Worm (Caenorhabditis elegans): Measurements from ENCODE around the gene F28C10.1.

DNA sequence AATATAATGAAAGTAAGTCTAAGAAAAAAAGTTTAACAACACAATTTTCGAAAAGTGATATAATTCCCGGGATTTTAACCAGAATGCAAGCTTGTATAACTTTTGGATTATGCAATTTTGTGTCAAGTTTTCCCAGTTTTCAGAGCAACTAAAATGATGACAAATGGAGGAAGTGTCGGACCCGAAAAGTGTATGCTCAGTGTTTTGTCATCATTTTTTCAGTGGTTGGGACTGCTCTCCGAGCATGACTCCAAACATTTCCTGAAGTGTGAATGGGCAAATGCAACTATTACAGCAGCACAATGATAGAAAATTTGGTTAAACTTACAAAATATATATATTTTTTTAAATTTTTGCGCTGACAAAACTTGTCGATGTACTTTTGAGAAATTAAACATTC is 48.1 kb downstream of the F28C10.1 start:
- no peak for TF ChIP-seq ama-1 (optimal IDR thresholded peaks at IDR 0.05)
- no peak for TF ChIP-seq sea-1 (GFP tag; conservative IDR thresholded peaks at IDR 0.05)
- no peak for TF ChIP-seq scrt-1 (GFP tag; IDR thresholded peaks at IDR 0.05)
- no peak for TF ChIP-seq hnd-1 (tag; optimal IDR thresholded peaks at IDR 0.05)
- no peak for TF ChIP-seq B0310.2 (tag; optimal IDR thresholded peaks at IDR 0.05)
- no peak for TF ChIP-seq hmg-4 (GFP tag; optimal IDR thresholded peaks at IDR 0.05)
- TF ChIP-seq tbx-11 (GFP tag; IDR thresholded peaks at IDR 0.05): no peak
- no peak for TF ChIP-seq ceh-36 (tag; optimal IDR thresholded peaks at IDR 0.05)
- no peak for TF ChIP-seq hmbx-1 (tag; optimal IDR thresholded peaks at IDR 0.05)

Measured in whole organism, early embryonic.